Worm (Caenorhabditis elegans) whole organism, L3 larva: Measurements from ENCODE around the gene catp-5.

Experiments used
- lin-39 ChIP-seq: fragments of 150-350 bp; optimal IDR thresholded peaks from 2 replicates; lab custom pipeline; 2018; ENCODE audit warnings: missing biosample characterization, missing genetic modification reagents, missing genetic modification characterization
- mdl-1 ChIP-seq: fragments of 150-350 bp; optimal IDR thresholded peaks from 2 replicates; lab custom pipeline; 2014; ENCODE audit warnings: missing biosample characterization, missing genetic modification characterization
- nhr-11 ChIP-seq: fragments of 150-350 bp; optimal IDR thresholded peaks from 2 replicates; lab custom pipeline; 2014; ENCODE audit warnings: missing biosample characterization, missing genetic modification characterization
- pqm-1 ChIP-seq: fragments of 150-350 bp; optimal IDR thresholded peaks from 2 replicates; lab custom pipeline; 2017; ENCODE audit warnings: missing biosample characterization, missing genetic modification characterization, inconsistent platforms
- unc-39 ChIP-seq: sonication (generic microtip); optimal IDR thresholded peaks from 4 replicates; lab custom pipeline; 2017; ENCODE audit warnings: missing biosample characterization, missing genetic modification characterization
- unc-62 ChIP-seq: fragments of 150-350 bp; sonication (generic microtip); optimal IDR thresholded peaks from 4 replicates; lab custom pipeline; 2014; ENCODE audit warnings: missing biosample characterization, missing genetic modification reagents, missing genetic modification characterization

ce11 chrX:8098813-8099360 lies at the start of gene catp-5:
- no peak for TF ChIP-seq nhr-11 (tag; lab: Kevin White, UChicago)
- peak; percentile 46 for TF ChIP-seq pqm-1 (tag; lab: Kevin White, UChicago)
- TF ChIP-seq unc-62 (GFP tag; lab: Kevin White, UChicago), result no peak
- no peak for TF ChIP-seq unc-39 (tag; lab: Kevin White, UChicago)
- no peak for TF ChIP-seq mdl-1 (tag; lab: Kevin White, UChicago)
- no peak for TF ChIP-seq lin-39 (tag; lab: Kevin White, UChicago)
